Fruit fly (Drosophila melanogaster): Measurements from ENCODE around the gene CG34164.

CG34164 gene

DNA sequence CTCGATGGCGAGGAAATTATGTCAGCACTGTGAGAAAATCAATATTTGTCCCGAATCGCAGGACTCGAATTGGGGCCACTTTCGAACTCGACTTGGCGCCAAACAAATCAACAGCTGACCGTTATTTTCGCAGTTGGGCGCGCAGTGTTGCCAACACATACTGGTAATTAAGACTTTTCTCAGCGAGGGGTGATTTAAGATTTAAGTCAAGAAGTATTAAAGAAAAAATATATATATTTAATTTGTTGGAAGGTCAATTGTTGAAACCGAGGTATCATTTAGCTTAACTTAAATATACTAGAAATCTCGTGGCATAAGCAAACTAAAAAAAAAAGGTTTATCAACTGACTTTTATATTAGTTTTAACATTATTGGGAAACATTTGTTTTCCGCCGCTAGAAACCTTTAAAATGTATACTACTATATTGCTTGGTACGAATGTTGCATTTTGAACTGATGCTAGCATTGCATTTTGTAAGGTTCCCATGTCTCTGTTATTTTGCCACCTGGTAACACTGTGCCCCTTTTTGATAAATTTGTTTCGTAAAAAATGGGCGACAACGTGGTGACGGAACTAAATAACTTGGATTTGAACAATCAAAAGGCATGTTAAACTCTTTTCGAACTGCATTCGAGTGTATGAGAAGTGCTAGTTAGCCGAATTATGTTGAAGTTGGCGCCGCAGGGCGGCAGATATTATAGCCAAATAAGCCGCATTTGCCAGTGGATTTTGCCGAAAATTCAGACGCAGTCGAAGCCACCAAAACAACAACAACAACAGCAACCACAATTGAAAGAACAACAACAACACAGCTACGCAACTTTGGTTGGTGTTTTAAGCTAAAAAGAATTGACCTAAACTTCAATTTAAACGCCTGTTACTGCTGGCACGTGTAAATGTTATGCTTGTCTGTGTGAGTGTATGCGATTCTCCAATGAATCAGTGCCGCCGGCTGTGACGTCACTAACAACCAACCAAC lies 47.4 kb downstream of the CG34164 start, which contains the start of the genes Patsas and ThrRS (continued):
- TF ChIP-seq HmgZ (tag; optimal IDR thresholded peaks at IDR 0.05), result peak; percentile 52
- peak; percentile 61 for TF ChIP-seq emc (GFP tag; optimal IDR thresholded peaks at IDR 0.05)
- no peak for TF ChIP-seq CG4707 (GFP tag; optimal IDR thresholded peaks at IDR 0.05)
- no peak for TF ChIP-seq HLHmδ (GFP tag; optimal IDR thresholded peaks at IDR 0.05)
- TF ChIP-seq Hr3 (GFP tag; optimal IDR thresholded peaks at IDR 0.05), result peak; percentile 90
- peak; percentile 87 for TF ChIP-seq CG16815 (GFP tag; optimal IDR thresholded peaks at IDR 0.05)
- TF ChIP-seq CG7357 (GFP tag; IDR thresholded peaks at IDR 0.05), result peak; percentile 97
- TF ChIP-seq CG17802 (tag; optimal IDR thresholded peaks at IDR 0.05), result peak; percentile 86
- TF ChIP-seq sim (GFP tag; IDR thresholded peaks at IDR 0.05), result 0 out of 2 replicates have a peak, but pooled peaks have one; percentile 47
- peak; percentile 54 for TF ChIP-seq jumu (GFP tag; optimal IDR thresholded peaks at IDR 0.05)
- TF ChIP-seq Kr (GFP tag; optimal IDR thresholded peaks at IDR 0.05), result no peak
- no peak for TF ChIP-seq CG1832 (GFP tag; optimal IDR thresholded peaks at IDR 0.05)
- TF ChIP-seq Six4 (GFP tag; optimal IDR thresholded peaks at IDR 0.05), result peak; percentile 73
- peak; percentile 87 for TF ChIP-seq Oli (tag; optimal IDR thresholded peaks at IDR 0.05)
- TF ChIP-seq CG33213 (GFP tag; optimal IDR thresholded peaks at IDR 0.05), result peak; percentile 49
- TF ChIP-seq CG10267 (tag; optimal IDR thresholded peaks at IDR 0.05), result peak; percentile 84
- no peak for TF ChIP-seq CG6254 (GFP tag; optimal IDR thresholded peaks at IDR 0.05)
- no peak for TF ChIP-seq CG14965 (GFP tag; optimal IDR thresholded peaks at IDR 0.05; ENCODE audit: borderline replicate concordance)
- peak; percentile 43 for TF ChIP-seq Jarid2 (GFP tag; optimal IDR thresholded peaks at IDR 0.05)
- TF ChIP-seq nerfin-2 (GFP tag; IDR thresholded peaks at IDR 0.05; ENCODE audit: partially characterized antibody), result no peak
- no peak for TF ChIP-seq Bgb (GFP tag; IDR thresholded peaks at IDR 0.05; ENCODE audit: partially characterized antibody)
- TF ChIP-seq CG4328 (GFP tag; optimal IDR thresholded peaks at IDR 0.05), result peak; percentile 71
- TF ChIP-seq ind (GFP tag; optimal IDR thresholded peaks at IDR 0.05), result peak; percentile 82
- TF ChIP-seq D19B (GFP tag; optimal IDR thresholded peaks at IDR 0.05), result peak; percentile 72
- peak; percentile 79 for TF ChIP-seq Ets97D (GFP tag; optimal IDR thresholded peaks at IDR 0.05)
- peak; percentile 4 for TF ChIP-seq disco-r (GFP tag; optimal IDR thresholded peaks at IDR 0.05)
- 0 out of 3 replicates have a peak, but pooled peaks have one; percentile 51 for TF ChIP-seq CG11560 (tag; IDR thresholded peaks at IDR 0.05)
- TF ChIP-seq CG16779 (GFP tag; IDR thresholded peaks at IDR 0.05), result no peak
- TF ChIP-seq CoRest (tag; optimal IDR thresholded peaks at IDR 0.05), result peak; percentile 95
- TF ChIP-seq ewg (GFP tag; optimal IDR thresholded peaks at IDR 0.05), result peak; percentile 73
- no peak for TF ChIP-seq NC2α (GFP tag; optimal IDR thresholded peaks at IDR 0.05)
- no peak for TF ChIP-seq CkIIα-i1 (GFP tag; IDR thresholded peaks at IDR 0.05)
- TF ChIP-seq dmrt11E (tag; optimal IDR thresholded peaks at IDR 0.05), result peak; percentile 85
- peak; percentile 65; the same call in 1 of the 2 replicates for TF ChIP-seq Poxn (GFP tag; IDR thresholded peaks at IDR 0.05)
- TF ChIP-seq sc (optimal IDR thresholded peaks at IDR 0.05), result no peak
- peak; percentile 72 for TF ChIP-seq sc (GFP tag; optimal IDR thresholded peaks at IDR 0.05)
- TF ChIP-seq CG31224 (GFP tag; IDR thresholded peaks at IDR 0.05), result peak; percentile 67
- no peak for TF ChIP-seq h (optimal IDR thresholded peaks at IDR 0.05)
- peak; percentile 76 for TF ChIP-seq vfl (GFP tag; optimal IDR thresholded peaks at IDR 0.05)
- TF ChIP-seq CG9215 (GFP tag; IDR thresholded peaks at IDR 0.05), result peak; percentile 95
- TF ChIP-seq Mad (GFP tag; optimal IDR thresholded peaks at IDR 0.05), result peak; percentile 54
- no peak for TF ChIP-seq Scr (GFP tag; IDR thresholded peaks at IDR 0.05; ENCODE audit: partially characterized antibody)
- TF ChIP-seq Fer3 (tag; optimal IDR thresholded peaks at IDR 0.05), result peak; percentile 87
- peak; percentile 77; the same call in 2 of the 3 replicates for TF ChIP-seq CG11695 (GFP tag; IDR thresholded peaks at IDR 0.05)
- peak; percentile 86 for TF ChIP-seq CG8924 (tag; optimal IDR thresholded peaks at IDR 0.05)
- peak; percentile 86 for TF ChIP-seq CG1602 (GFP tag; optimal IDR thresholded peaks at IDR 0.05)
- peak; percentile 47 for TF ChIP-seq CG2875 (GFP tag; optimal IDR thresholded peaks at IDR 0.05)
- TF ChIP-seq schlank (tag; optimal IDR thresholded peaks at IDR 0.05), result peak; percentile 21
